Fruit fly (Drosophila melanogaster): ENCODE data around the gene CG15894.

DNA sequence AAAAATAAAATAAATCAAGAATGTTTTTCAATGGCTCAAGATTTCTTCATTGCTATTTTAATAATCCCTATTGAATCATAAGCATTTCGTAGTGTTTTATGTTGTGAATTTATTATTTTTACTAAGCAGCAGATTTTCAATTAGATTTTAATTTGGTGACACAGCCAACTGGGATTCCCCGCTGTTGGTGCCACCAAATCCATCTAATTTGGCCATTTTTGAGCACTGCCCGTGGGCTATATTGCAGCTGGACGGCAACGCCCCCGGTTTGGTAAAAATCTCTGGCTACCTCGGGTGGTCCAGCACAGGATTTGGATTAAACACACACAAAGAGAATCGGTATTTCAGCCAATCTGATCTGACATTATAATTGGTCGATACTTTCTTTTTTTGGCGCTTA lies 40.2 kb downstream of the CG15894 start:
- no peak for TF ChIP-seq psq (optimal IDR thresholded peaks at IDR 0.05)
- no peak for TF ChIP-seq EcR (GFP tag; optimal IDR thresholded peaks at IDR 0.05)
- TF ChIP-seq Dll (optimal IDR thresholded peaks at IDR 0.05), result no peak
- no peak for TF ChIP-seq pan (optimal IDR thresholded peaks at IDR 0.05)
